Fruit fly (Drosophila melanogaster) S2 (cell line): ENCODE results near the gene CG7332.

Experiments used
- CG8478 ChIP-seq: fragments of >200 bp; optimal IDR thresholded peaks from 2 replicates; lab custom pipeline; 2018
- CTCF ChIP-seq, 2 experiments: fragments of >200 bp; optimal IDR thresholded peaks; 2 replicates each; lab custom pipeline; 2018

CG7332 gene

DNA sequence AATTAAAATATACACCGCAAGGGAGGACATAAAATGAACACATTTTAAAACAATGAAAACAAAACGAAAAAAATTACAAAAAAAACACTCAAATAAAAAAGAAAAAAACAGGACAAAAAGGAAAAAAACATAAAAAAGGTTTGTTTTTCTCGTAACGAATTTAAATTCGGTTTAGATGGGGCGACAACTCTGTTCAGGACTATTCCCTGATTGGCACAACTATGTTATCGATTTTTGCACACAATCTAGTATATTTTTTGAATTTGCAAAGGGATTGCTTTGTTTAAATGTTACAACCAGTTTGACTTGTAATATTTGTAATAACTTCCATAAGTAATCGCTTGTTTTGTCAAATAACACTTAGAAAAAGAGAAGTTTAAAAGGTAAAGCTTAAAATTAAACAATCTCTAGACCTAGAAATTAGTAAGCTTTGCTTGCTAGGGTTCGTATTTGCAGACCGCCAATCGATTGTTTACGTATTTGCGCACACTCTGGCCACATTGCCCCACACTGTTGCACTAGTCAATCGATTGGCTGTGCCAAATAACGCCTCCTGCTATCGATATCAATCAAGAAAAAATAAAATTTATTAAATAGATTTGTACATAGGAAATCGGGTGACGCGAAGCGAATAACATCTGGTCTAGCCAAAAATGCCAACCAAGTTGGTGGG lies at the start of gene CG7332:
TSS of gene CG7332 (plus strand) at position 515 of the 673 bp plus-strand sequence.
- TF ChIP-seq CTCF (optimal IDR thresholded peaks at IDR 0.05; lab: Kevin White, UChicago) (no peak), CG8478 (no peak)

dm6 chrX:18835003-18835402 lies 49.3 kb upstream of the CG7332 start:
- TF ChIP-seq CTCF (optimal IDR thresholded peaks at IDR 0.05; lab: Kevin White, UChicago) = no peak
- no peak for TF ChIP-seq CG8478

- TF ChIP-seq CG8478 = no peak
- no peak for TF ChIP-seq CTCF (optimal IDR thresholded peaks at IDR 0.05; lab: Kevin White, UChicago)
These were observed 48.8 kb upstream of the CG7332 start for dm6 chrX:18835500-18835899.

DNA sequence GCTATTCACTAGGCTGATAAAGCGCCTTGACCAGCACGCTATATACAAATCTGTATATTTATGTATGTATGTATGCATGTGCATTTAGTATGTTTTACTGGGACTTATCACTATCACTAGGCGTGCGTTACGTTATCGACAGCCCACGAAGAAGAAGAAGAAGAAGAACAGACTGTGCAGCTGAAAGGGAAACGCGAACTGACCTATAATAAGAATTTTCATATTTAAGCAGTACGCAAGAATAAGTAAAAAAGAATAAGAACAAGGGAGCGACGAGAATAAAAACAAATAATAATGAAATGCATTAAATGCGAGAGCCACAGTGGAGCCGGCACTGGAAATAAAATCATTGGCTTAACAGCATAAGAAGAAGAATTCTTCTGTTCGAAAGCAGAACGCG lies 48.0 kb upstream of the CG7332 start:
- TF ChIP-seq CTCF (optimal IDR thresholded peaks at IDR 0.05; lab: Kevin White, UChicago) (no peak), CG8478 (no peak)

- no peak for TF ChIP-seq CG8478
- TF ChIP-seq CTCF (optimal IDR thresholded peaks at IDR 0.05; lab: Kevin White, UChicago) = no peak
These were observed 47.3 kb upstream of the CG7332 start for dm6 chrX:18837046-18837445.

- TF ChIP-seq CG8478 = no peak
- TF ChIP-seq CTCF (optimal IDR thresholded peaks at IDR 0.05; lab: Kevin White, UChicago) = peak; percentile 70 to 74
These were observed 45.8 kb upstream of the CG7332 start for dm6 chrX:18838470-18838869.

dm6 chrX:18838929-18839576 lies 45.3 kb upstream of the CG7332 start:
- no peak for TF ChIP-seq CTCF (optimal IDR thresholded peaks at IDR 0.05; lab: Kevin White, UChicago)
- no peak for TF ChIP-seq CG8478

- peak; percentile 98 for TF ChIP-seq CTCF (optimal IDR thresholded peaks at IDR 0.05; lab: Kevin White, UChicago)
- no peak for TF ChIP-seq CG8478
These were observed 40.9 kb upstream of the CG7332 start, which contains the start of gene htk for dm6 chrX:18843229-18844033. htk (plus strand) TSS chrX:18843663.

- TF ChIP-seq CTCF (optimal IDR thresholded peaks at IDR 0.05; lab: Kevin White, UChicago) (no peak), CG8478 (no peak)
These were observed 35.8 kb upstream of the CG7332 start, which contains the start of gene shop for dm6 chrX:18848338-18849021. shop (minus strand) TSS chrX:18848566.

dm6 chrX:18849022-18849368 lies 35.3 kb upstream of the CG7332 start:
- TF ChIP-seq CTCF (optimal IDR thresholded peaks at IDR 0.05; lab: Kevin White, UChicago) = no peak
- TF ChIP-seq CG8478 = no peak

dm6 chrX:18857356-18857807 lies 26.9 kb upstream of the CG7332 start, which contains the start of gene CG7322:
CG7322 (minus strand) TSS chrX:18857757.
- no peak for TF ChIP-seq CTCF (optimal IDR thresholded peaks at IDR 0.05; lab: Kevin White, UChicago)
- TF ChIP-seq CG8478 = no peak

DNA sequence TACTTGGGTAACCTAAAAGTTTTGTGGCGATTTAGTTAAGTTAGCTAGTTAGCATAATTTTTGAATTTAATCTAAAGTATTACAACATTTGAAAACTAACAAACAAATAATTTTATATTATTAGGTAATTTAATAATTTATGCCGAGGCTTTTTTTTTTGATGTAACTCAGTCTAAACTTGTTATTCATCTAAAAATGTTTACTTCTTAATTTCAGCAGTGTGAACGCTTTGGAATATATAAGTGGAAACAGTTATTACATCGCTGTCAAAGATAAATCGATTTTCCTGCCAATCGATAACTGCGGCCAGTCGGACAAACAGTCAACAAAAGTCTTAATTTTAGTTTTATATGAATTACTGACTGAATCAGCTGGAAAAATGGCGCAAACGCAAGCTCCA lies 26.4 kb upstream of the CG7332 start, which contains the start of gene Usp39:
TSS of gene Usp39 (plus strand) at position 288 of the 400 bp plus-strand sequence.
- TF ChIP-seq CG8478 (no peak), CTCF (optimal IDR thresholded peaks at IDR 0.05; lab: Kevin White, UChicago) (no peak)

DNA sequence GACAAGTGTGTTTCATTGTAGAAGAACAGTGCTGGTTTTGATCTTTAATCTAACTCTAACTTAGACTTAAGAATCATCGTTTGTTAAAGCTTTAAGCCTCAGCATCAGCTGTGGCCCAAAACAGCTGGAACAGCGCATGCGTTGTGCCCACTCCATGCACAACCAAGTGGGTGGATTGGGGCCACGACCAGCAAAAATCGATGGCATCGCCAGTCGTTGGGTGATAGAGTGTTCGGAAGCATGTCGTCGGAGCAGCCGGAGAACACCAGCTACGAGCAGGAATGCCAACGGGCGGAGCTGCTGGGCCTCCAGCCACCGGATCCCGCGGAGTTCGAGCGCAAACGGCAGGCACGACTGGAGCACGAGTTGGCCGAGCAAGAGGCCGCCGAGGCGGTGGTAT lies 24.2 kb upstream of the CG7332 start, which contains the start of gene CG32544:
TSS of gene CG32544 (plus strand) at position 211 of the 400 bp plus-strand sequence.
- TF ChIP-seq CTCF (optimal IDR thresholded peaks at IDR 0.05; lab: Kevin White, UChicago) = no peak
- no peak for TF ChIP-seq CG8478

dm6 chrX:18863748-18864482 lies 20.4 kb upstream of the CG7332 start, which contains the start of the genes CG7326 and Dora:
CG7326 (minus strand) TSS chrX:18863776.
Dora (plus strand) TSS chrX:18863950.
- TF ChIP-seq CTCF (optimal IDR thresholded peaks at IDR 0.05; lab: Kevin White, UChicago) (peak; percentile 36), CG8478 (no peak)
